Fruit fly (Drosophila melanogaster) whole organism, pupa: Measurements from ENCODE around the gene AANATL7.

Source experiments
- CG12605 ChIP-seq: fragments of 200-800 bp; sonication (Bioruptor generic); IDR thresholded peaks from 2 replicates; pipeline ENCODE4 v1.3.6; 2022; ENCODE audit warnings: missing biosample characterization, missing genetic modification characterization
- CG8159 ChIP-seq: fragments of 200-800 bp; sonication (Bioruptor generic); optimal IDR thresholded peaks from 3 replicates; lab custom pipeline; 2018; ENCODE audit warnings: missing biosample characterization, mild to moderate bottlenecking, missing genetic modification characterization, moderate library complexity
- EcR ChIP-seq: fragments of 200-800 bp; sonication (Bioruptor generic); optimal IDR thresholded peaks from 3 replicates; lab custom pipeline; 2019; ENCODE audit warnings: missing biosample characterization, missing genetic modification characterization, mild to moderate bottlenecking, moderate library complexity, missing genetic modification reagents
- Pif1B ChIP-seq: fragments of 200-800 bp; sonication (Bioruptor generic); optimal IDR thresholded peaks from 3 replicates; lab custom pipeline; 2016; ENCODE audit warnings: missing biosample characterization, missing genetic modification characterization

DNA sequence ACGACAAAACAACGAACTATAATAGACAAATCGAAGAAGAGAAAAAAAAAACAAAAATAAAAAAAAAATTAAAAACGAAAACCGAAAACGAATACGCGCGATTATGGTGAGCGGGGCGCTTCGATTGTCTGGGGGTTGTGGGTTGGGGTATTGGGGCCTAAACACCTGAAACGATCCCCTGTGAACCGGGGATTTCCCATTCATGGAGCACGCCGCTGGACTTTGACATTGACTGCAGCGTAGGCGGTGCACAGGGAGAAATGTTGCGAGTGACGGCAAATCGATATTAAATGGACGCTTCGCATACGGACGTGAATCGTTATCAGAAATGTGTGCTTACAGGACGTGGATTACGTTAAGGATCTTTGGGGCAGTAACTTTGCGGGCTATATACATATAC, 11.5 kb downstream of the AANATL7 start:
- TF ChIP-seq CG8159 (tag; lab: Kevin White, UChicago): no peak
- no peak for TF ChIP-seq CG12605 (GFP tag; lab: Robert Waterston, UW)
- TF ChIP-seq EcR: no peak
- no peak for TF ChIP-seq Pif1B
